Fruit fly (Drosophila melanogaster): ENCODE measurements around the gene CG15019.

dm6 chr3L:4371978-4372377 is 33.9 kb downstream of the CG15019 start:
- no peak for TF ChIP-seq CrebA (GFP tag; optimal IDR thresholded peaks at IDR 0.05; ENCODE audit: borderline replicate concordance)
- no peak for TF ChIP-seq br (GFP tag; optimal IDR thresholded peaks at IDR 0.05)
- no peak for TF ChIP-seq psq (GFP tag; optimal IDR thresholded peaks at IDR 0.05)

Measured in whole organism, wandering third instar larva.